Worm (Caenorhabditis elegans) whole organism, mixed stage, embryonic: ENCODE data around the gene gba-1.

Experiments
- M03D4.4 ChIP-seq: sonication (generic microtip); optimal IDR thresholded peaks from 2 replicates; lab custom pipeline; 2017; ENCODE audit warnings: mild to moderate bottlenecking, missing genetic modification characterization, missing compliant biosample characterization
- bed-3 ChIP-seq: fragments of 200-800 bp; sonication (Bioruptor generic); optimal IDR thresholded peaks from 3 replicates; lab custom pipeline; 2018; ENCODE audit warnings: mild to moderate bottlenecking, missing genetic modification characterization, moderate library complexity, missing compliant biosample characterization
- blmp-1 ChIP-seq: fragments of 150-350 bp; optimal IDR thresholded peaks from 2 replicates; lab custom pipeline; 2014; ENCODE audit warnings: missing biosample characterization, missing genetic modification characterization
- ceh-39 ChIP-seq: fragments of 150-350 bp; optimal IDR thresholded peaks from 2 replicates; lab custom pipeline; 2014; ENCODE audit warnings: missing biosample characterization, missing genetic modification characterization
- ceh-83 ChIP-seq: fragments of 200-800 bp; sonication (Bioruptor generic); optimal IDR thresholded peaks from 2 replicates; lab custom pipeline; 2018; ENCODE audit warnings: mild to moderate bottlenecking, missing genetic modification characterization, missing compliant biosample characterization
- ces-1 ChIP-seq: fragments of 150-350 bp; optimal IDR thresholded peaks from 2 replicates; lab custom pipeline; 2014; ENCODE audit warnings: missing biosample characterization, missing genetic modification reagents, missing genetic modification characterization
- cnd-1 ChIP-seq: fragments of 200-800 bp; sonication (Bioruptor generic); optimal IDR thresholded peaks from 2 replicates; lab custom pipeline; 2018; ENCODE audit warnings: mild to moderate bottlenecking, missing genetic modification characterization, missing compliant biosample characterization
- elt-1 ChIP-seq: sonication (generic microtip); optimal IDR thresholded peaks from 2 replicates; lab custom pipeline; 2017; ENCODE audit warnings: missing genetic modification characterization, mild to moderate bottlenecking, missing compliant biosample characterization, antibody characterized with exemption, moderate library complexity, borderline replicate concordance; ENCODE audit not compliant: insufficient read depth
- elt-3 ChIP-seq: fragments of 150-350 bp; optimal IDR thresholded peaks from 2 replicates; lab custom pipeline; 2014; ENCODE audit warnings: missing biosample characterization, missing genetic modification characterization
- flh-1 ChIP-seq: fragments of 200-800 bp; sonication (Bioruptor generic); optimal IDR thresholded peaks from 2 replicates; lab custom pipeline; 2018; ENCODE audit warnings: mild to moderate bottlenecking, missing genetic modification characterization, moderate library complexity, missing compliant biosample characterization
- ham-2 ChIP-seq: fragments of 200-800 bp; sonication (Bioruptor generic); optimal IDR thresholded peaks from 2 replicates; lab custom pipeline; 2018; ENCODE audit warnings: mild to moderate bottlenecking, missing genetic modification characterization, missing compliant biosample characterization
- hlh-1 ChIP-seq: fragments of 150-350 bp; optimal IDR thresholded peaks from 2 replicates; lab custom pipeline; 2014; ENCODE audit warnings: missing biosample characterization, missing genetic modification reagents, missing genetic modification characterization
- lin-13 ChIP-seq: fragments of 150-350 bp; optimal IDR thresholded peaks from 2 replicates; lab custom pipeline; 2014; ENCODE audit warnings: missing biosample characterization, missing genetic modification characterization
- lin-32 ChIP-seq: fragments of 200-800 bp; sonication (Bioruptor generic); optimal IDR thresholded peaks from 2 replicates; lab custom pipeline; 2018; ENCODE audit warnings: mild to moderate bottlenecking, missing genetic modification characterization, missing compliant biosample characterization
- lsy-2 ChIP-seq: fragments of 150-350 bp; optimal IDR thresholded peaks from 2 replicates; lab custom pipeline; 2014; ENCODE audit warnings: missing biosample characterization, missing genetic modification characterization
- mep-1 ChIP-seq: fragments of 150-350 bp; optimal IDR thresholded peaks from 2 replicates; lab custom pipeline; 2017; ENCODE audit warnings: missing biosample characterization, missing genetic modification reagents, missing genetic modification characterization, inconsistent platforms
- nhr-12 ChIP-seq: fragments of 150-350 bp; optimal IDR thresholded peaks from 2 replicates; lab custom pipeline; 2014; ENCODE audit warnings: missing biosample characterization, missing genetic modification characterization
- nhr-2 ChIP-seq: fragments of 150-350 bp; optimal IDR thresholded peaks from 2 replicates; lab custom pipeline; 2014; ENCODE audit warnings: missing biosample characterization, missing genetic modification characterization
- nhr-237 ChIP-seq: fragments of 150-350 bp; optimal IDR thresholded peaks from 2 replicates; lab custom pipeline; 2014; ENCODE audit warnings: missing biosample characterization, missing genetic modification characterization
- nhr-76 ChIP-seq: sonication (generic microtip); optimal IDR thresholded peaks from 2 replicates; lab custom pipeline; 2017; ENCODE audit warnings: missing biosample characterization, missing genetic modification characterization
- pha-4 ChIP-seq: fragments of 150-350 bp; optimal IDR thresholded peaks from 2 replicates; lab custom pipeline; 2018; ENCODE audit warnings: missing biosample characterization, missing genetic modification reagents, missing genetic modification characterization
- sem-2 ChIP-seq: fragments of 200-800 bp; sonication (Bioruptor generic); optimal IDR thresholded peaks from 2 replicates; lab custom pipeline; 2018; ENCODE audit warnings: mild to moderate bottlenecking, missing genetic modification characterization, missing compliant biosample characterization
- snpc-4 ChIP-seq: fragments of 150-350 bp; optimal IDR thresholded peaks from 2 replicates; lab custom pipeline; 2014; ENCODE audit warnings: missing biosample characterization, missing genetic modification characterization
- sptf-1 ChIP-seq: sonication (generic microtip); optimal IDR thresholded peaks from 2 replicates; lab custom pipeline; 2017; ENCODE audit warnings: mild to moderate bottlenecking, missing genetic modification characterization, moderate library complexity, missing compliant biosample characterization
- tbx-8 ChIP-seq: fragments of 200-800 bp; sonication (Bioruptor generic); optimal IDR thresholded peaks from 2 replicates; lab custom pipeline; 2018; ENCODE audit warnings: mild to moderate bottlenecking, missing genetic modification characterization, moderate library complexity, missing compliant biosample characterization
- unc-120 ChIP-seq: sonication (generic microtip); optimal IDR thresholded peaks from 2 replicates; lab custom pipeline; 2017; ENCODE audit warnings: missing genetic modification characterization, missing compliant biosample characterization; ENCODE audit not compliant: poor library complexity, severe bottlenecking
- unc-62 ChIP-seq: fragments of 150-350 bp; optimal IDR thresholded peaks from 2 replicates; lab custom pipeline; 2014; ENCODE audit warnings: missing biosample characterization, missing genetic modification reagents, missing genetic modification characterization
- zip-8 ChIP-seq: fragments of 150-350 bp; optimal IDR thresholded peaks from 2 replicates; lab custom pipeline; 2014; ENCODE audit warnings: missing biosample characterization, missing genetic modification characterization
- ztf-11 ChIP-seq: fragments of 150-350 bp; optimal IDR thresholded peaks from 2 replicates; lab custom pipeline; 2014; ENCODE audit warnings: missing biosample characterization, missing genetic modification characterization

The gba-1 gene

ce11 chrII:2189357-2189756 is 12.8 kb downstream of the gba-1 start, which contains the start of gene mtq-2:
Gene mtq-2, minus strand, starts transcription at chrII:2189457.
- TF ChIP-seq nhr-2 (tag; lab: Kevin White, UChicago) = no peak
- no peak for TF ChIP-seq ceh-83 (GFP tag; lab: Kevin White, UChicago)
- no peak for TF ChIP-seq snpc-4
- TF ChIP-seq hlh-1 = no peak
- no peak for TF ChIP-seq nhr-237 (tag; lab: Kevin White, UChicago)
- no peak for TF ChIP-seq flh-1
- no peak for TF ChIP-seq ztf-11 (tag; lab: Kevin White, UChicago)
- TF ChIP-seq zip-8 = no peak

- TF ChIP-seq nhr-2 (tag; lab: Kevin White, UChicago) (no peak), ces-1 (GFP tag; lab: Kevin White, UChicago) (no peak), snpc-4 (no peak), zip-8 (no peak), cnd-1 (no peak), nhr-237 (tag; lab: Kevin White, UChicago) (no peak), unc-120 (tag; lab: Kevin White, UChicago) (no peak), ceh-83 (GFP tag; lab: Kevin White, UChicago) (no peak), lin-13 (tag; lab: Kevin White, UChicago) (no peak), pha-4 (tag; lab: Kevin White, UChicago) (no peak), elt-1 (no peak)
Measured at ce11 chrII:2190522-2190921, 14.0 kb downstream of the gba-1 start.

ce11 chrII:2191383-2191782 is 14.8 kb downstream of the gba-1 start:
- TF ChIP-seq unc-120 (tag; lab: Kevin White, UChicago) = no peak
- TF ChIP-seq lsy-2 (tag; lab: Kevin White, UChicago) = no peak
- TF ChIP-seq, all 35 proteins: peak for 0

ce11 chrII:2192267-2192666 is 15.7 kb downstream of the gba-1 start:
- no peak for TF ChIP-seq ztf-11 (tag; lab: Kevin White, UChicago)
- no peak for TF ChIP-seq elt-1
- TF ChIP-seq bed-3 (GFP tag; lab: Kevin White, UChicago) = no peak
- TF ChIP-seq nhr-2 (tag; lab: Kevin White, UChicago) = no peak
- no peak for TF ChIP-seq snpc-4
- no peak for TF ChIP-seq tbx-8 (GFP tag; lab: Kevin White, UChicago)
- TF ChIP-seq lsy-2 (tag; lab: Kevin White, UChicago) = no peak
- no peak for TF ChIP-seq cnd-1
- no peak for TF ChIP-seq unc-62 (GFP tag; lab: Kevin White, UChicago)

- TF ChIP-seq nhr-76 (tag; lab: Kevin White, UChicago) = no peak
- TF ChIP-seq flh-1 = no peak
- peak; percentile 84 for TF ChIP-seq pha-4 (tag; lab: Kevin White, UChicago)
- no peak for TF ChIP-seq lin-32 (GFP tag; lab: Kevin White, UChicago)
- TF ChIP-seq ztf-11 (tag; lab: Kevin White, UChicago) = no peak
- TF ChIP-seq nhr-12 = no peak
- no peak for TF ChIP-seq lsy-2 (tag; lab: Kevin White, UChicago)
- TF ChIP-seq sem-2 (GFP tag; lab: Kevin White, UChicago) = no peak
- TF ChIP-seq blmp-1 (tag; lab: Kevin White, UChicago) = no peak
- TF ChIP-seq elt-3 (tag; lab: Kevin White, UChicago) = no peak
- peak; percentile 10 for TF ChIP-seq sptf-1 (tag; lab: Kevin White, UChicago)
- TF ChIP-seq ces-1 (GFP tag; lab: Kevin White, UChicago) = peak; percentile 64
- TF ChIP-seq ceh-39 (tag; lab: Kevin White, UChicago) = no peak
- peak; percentile 27 for TF ChIP-seq mep-1
- TF ChIP-seq nhr-237 (tag; lab: Kevin White, UChicago) = peak; percentile 42
Measured at ce11 chrII:2195541-2195940, 19.0 kb downstream of the gba-1 start.

ce11 chrII:2196742-2197141 is 20.2 kb downstream of the gba-1 start:
- no peak for TF ChIP-seq ham-2 (GFP tag; lab: Kevin White, UChicago)
- no peak for TF ChIP-seq ceh-39 (tag; lab: Kevin White, UChicago)
- no peak for TF ChIP-seq pha-4 (tag; lab: Kevin White, UChicago)
- TF ChIP-seq unc-62 (GFP tag; lab: Kevin White, UChicago) = no peak
- no peak for TF ChIP-seq elt-1
- no peak for TF ChIP-seq snpc-4
- TF ChIP-seq sem-2 (GFP tag; lab: Kevin White, UChicago) = no peak
- no peak for TF ChIP-seq M03D4.4 (tag; lab: Kevin White, UChicago)
- no peak for TF ChIP-seq tbx-8 (GFP tag; lab: Kevin White, UChicago)
